Worm (Caenorhabditis elegans) whole organism, L4/young adult: ENCODE data around the gene Y32F6A.4.

Experiments
- W03F9.2 ChIP-seq: fragments of 150-350 bp; optimal IDR thresholded peaks from 2 replicates; lab custom pipeline; 2014; ENCODE audit warnings: missing biosample characterization, missing genetic modification characterization
- dao-5 ChIP-seq: sonication (generic microtip); optimal IDR thresholded peaks from 2 replicates; lab custom pipeline; 2016; ENCODE audit warnings: missing genotype, missing genetic modification characterization, moderate library complexity, missing compliant biosample characterization
- him-1 ChIP-seq: sonication (generic microtip); optimal IDR thresholded peaks from 2 replicates; lab custom pipeline; 2016; ENCODE audit warnings: missing genotype, missing genetic modification reagents, missing genetic modification characterization, missing compliant biosample characterization

The Y32F6A.4 gene

ce11 chrV:10388318-10388717 lies 45.5 kb downstream of the Y32F6A.4 start, which contains the start of gene AC3.5:
TSS of gene AC3.5 (plus strand) at chrV:10388527.
- TF ChIP-seq dao-5 (tag; lab: Kevin White, UChicago) (no peak), W03F9.2 (tag; lab: Kevin White, UChicago) (no peak), him-1 (tag; lab: Kevin White, UChicago) (no peak)

- TF ChIP-seq W03F9.2 (tag; lab: Kevin White, UChicago) (no peak), him-1 (tag; lab: Kevin White, UChicago) (no peak), dao-5 (tag; lab: Kevin White, UChicago) (no peak)
These were observed 46.5 kb downstream of the Y32F6A.4 start for ce11 chrV:10387412-10387811.

ce11 chrV:10383950-10384349 lies 49.9 kb downstream of the Y32F6A.4 start, which contains the start of gene spe-10:
TSS of gene spe-10 (plus strand) at chrV:10384250.
- TF ChIP-seq W03F9.2 (tag; lab: Kevin White, UChicago), result no peak
- no peak for TF ChIP-seq dao-5 (tag; lab: Kevin White, UChicago)
- TF ChIP-seq him-1 (tag; lab: Kevin White, UChicago), result no peak

ce11 chrV:10382142-10382541 lies 51.7 kb downstream of the Y32F6A.4 start, which contains the start of gene pqn-2:
TSS of gene pqn-2 (plus strand) at chrV:10382442.
- TF ChIP-seq dao-5 (tag; lab: Kevin White, UChicago) (no peak), him-1 (tag; lab: Kevin White, UChicago) (no peak), W03F9.2 (tag; lab: Kevin White, UChicago) (no peak)

- no peak for TF ChIP-seq W03F9.2 (tag; lab: Kevin White, UChicago)
- no peak for TF ChIP-seq him-1 (tag; lab: Kevin White, UChicago)
- TF ChIP-seq dao-5 (tag; lab: Kevin White, UChicago), result no peak
These were observed 52.1 kb downstream of the Y32F6A.4 start, which contains the start of gene abu-1 for ce11 chrV:10381726-10382125. TSS of gene abu-1 (minus strand) at chrV:10381826.

- TF ChIP-seq him-1 (tag; lab: Kevin White, UChicago) (no peak), dao-5 (tag; lab: Kevin White, UChicago) (no peak), W03F9.2 (tag; lab: Kevin White, UChicago) (no peak)
These were observed 54.1 kb downstream of the Y32F6A.4 start for ce11 chrV:10379761-10380160.

- TF ChIP-seq dao-5 (tag; lab: Kevin White, UChicago), result no peak
- no peak for TF ChIP-seq him-1 (tag; lab: Kevin White, UChicago)
- no peak for TF ChIP-seq W03F9.2 (tag; lab: Kevin White, UChicago)
These were observed 54.6 kb downstream of the Y32F6A.4 start, which contains the start of gene AC3.12 for ce11 chrV:10379293-10379692. TSS of gene AC3.12 (minus strand) at chrV:10379393.
